Fruit fly (Drosophila melanogaster) whole organism, embryonic: ENCODE results near the gene CG2267.

Source experiments
- Asciz ChIP-seq: fragments of 200-800 bp; sonication (Bioruptor generic); optimal IDR thresholded peaks from 2 replicates; lab custom pipeline; 2017; ENCODE audit warnings: missing biosample characterization, mild to moderate bottlenecking, missing genetic modification characterization, missing genetic modification reagents
- Atf6 ChIP-seq: fragments of 200-800 bp; sonication (Bioruptor generic); IDR thresholded peaks from 2 replicates; pipeline ENCODE4 v1.3.6; 2022; ENCODE audit warnings: missing biosample characterization, missing genetic modification characterization
- CG10267 ChIP-seq: fragments of 200-800 bp; sonication (Bioruptor generic); optimal IDR thresholded peaks from 2 replicates; lab custom pipeline; 2018; ENCODE audit warnings: missing biosample characterization, mild to moderate bottlenecking, missing genetic modification characterization, moderate library complexity
- CG10543 ChIP-seq: fragments of 200-800 bp; sonication (Bioruptor generic); optimal IDR thresholded peaks from 3 replicates; lab custom pipeline; 2017; ENCODE audit warnings: missing biosample characterization, mild to moderate bottlenecking, missing genetic modification characterization, moderate library complexity
- CG11504 ChIP-seq: fragments of 200-800 bp; sonication (Bioruptor generic); optimal IDR thresholded peaks from 3 replicates; lab custom pipeline; 2019; ENCODE audit warnings: missing biosample characterization, mild to moderate bottlenecking, missing genetic modification characterization, moderate library complexity
- CG12299 ChIP-seq: fragments of 200-800 bp; sonication (Bioruptor generic); optimal IDR thresholded peaks from 2 replicates; lab custom pipeline; 2018; ENCODE audit warnings: missing biosample characterization, mild to moderate bottlenecking, missing genetic modification characterization
- CG13287 ChIP-seq: fragments of 200-800 bp; sonication (Bioruptor generic); IDR thresholded peaks from 2 replicates; pipeline ENCODE4 v1.3.6; 2022; ENCODE audit warnings: missing biosample characterization, missing genetic modification characterization; ENCODE audit not compliant: partially characterized antibody
- CG13894 ChIP-seq: fragments of 200-800 bp; sonication (Bioruptor generic); optimal IDR thresholded peaks from 3 replicates; lab custom pipeline; 2018; ENCODE audit warnings: missing biosample characterization, mild to moderate bottlenecking, missing genetic modification characterization, moderate library complexity
- CG15479 ChIP-seq: fragments of 200-800 bp; sonication (Bioruptor generic); optimal IDR thresholded peaks from 3 replicates; lab custom pipeline; 2019; ENCODE audit warnings: missing biosample characterization, mild to moderate bottlenecking, missing genetic modification characterization, moderate library complexity
- CG1792 ChIP-seq: fragments of 200-800 bp; sonication (Bioruptor generic); optimal IDR thresholded peaks from 2 replicates; lab custom pipeline; 2016; ENCODE audit warnings: missing biosample characterization, missing genetic modification characterization
- CG2875 ChIP-seq: fragments of 200-800 bp; sonication (Bioruptor generic); optimal IDR thresholded peaks from 2 replicates; lab custom pipeline; 2017; ENCODE audit warnings: missing biosample characterization, mild to moderate bottlenecking, missing genetic modification characterization, missing genetic modification reagents
- CG33213 ChIP-seq: fragments of 200-800 bp; sonication (Bioruptor generic); optimal IDR thresholded peaks from 3 replicates; lab custom pipeline; 2016; ENCODE audit warnings: missing biosample characterization, missing genetic modification characterization
- CG34224 ChIP-seq: fragments of 200-800 bp; sonication (Bioruptor generic); IDR thresholded peaks from 3 replicates; pipeline ENCODE4 v1.3.6; 2022; ENCODE audit warnings: missing biosample characterization, missing genetic modification characterization; ENCODE audit not compliant: partially characterized antibody
- CG34376 ChIP-seq: fragments of 200-800 bp; sonication (Bioruptor generic); optimal IDR thresholded peaks from 2 replicates; lab custom pipeline; 2018; ENCODE audit warnings: missing biosample characterization, mild to moderate bottlenecking, missing genetic modification characterization
- CG4328 ChIP-seq: fragments of 200-800 bp; sonication (Bioruptor generic); optimal IDR thresholded peaks from 3 replicates; lab custom pipeline; 2017; ENCODE audit warnings: missing biosample characterization, missing genetic modification reagents, missing genetic modification characterization
- CG4617 ChIP-seq: fragments of 200-800 bp; sonication (Bioruptor generic); optimal IDR thresholded peaks from 3 replicates; lab custom pipeline; 2016; ENCODE audit warnings: missing biosample characterization, missing genetic modification characterization, borderline replicate concordance
- CG6175 ChIP-seq: fragments of 200-800 bp; sonication (Bioruptor generic); IDR thresholded peaks from 3 replicates; pipeline ENCODE4 v1.3.6; 2022; ENCODE audit warnings: missing biosample characterization, missing genetic modification characterization
- CG6765 ChIP-seq: fragments of 200-800 bp; sonication (Bioruptor generic); optimal IDR thresholded peaks from 3 replicates; lab custom pipeline; 2017; ENCODE audit warnings: missing biosample characterization, mild to moderate bottlenecking, missing genetic modification characterization
- CG6854 ChIP-seq: fragments of 200-800 bp; sonication (Bioruptor generic); optimal IDR thresholded peaks from 3 replicates; lab custom pipeline; 2017; ENCODE audit warnings: missing biosample characterization, mild to moderate bottlenecking, missing genetic modification characterization
- CTCF ChIP-seq: fragments of 200-800 bp; sonication (Bioruptor generic); optimal IDR thresholded peaks from 2 replicates; lab custom pipeline; 2017; ENCODE audit warnings: missing biosample characterization, mild to moderate bottlenecking, missing genetic modification characterization, moderate library complexity
- D ChIP-seq, 2 experiments: fragments of 200-800 bp in 1 of 2; fragments of >200 bp in 1 of 2; sonication (Bioruptor generic) in 1 of 2; optimal IDR thresholded peaks; 2 replicates in 1 of 2; 3 replicates in 1 of 2; lab custom pipeline; 2017; ENCODE audit warnings: mild to moderate bottlenecking in 1 of 2, missing biosample characterization in 1 of 2, missing genetic modification characterization in 1 of 2, missing genetic modification reagents in 1 of 2
- Dp ChIP-seq: fragments of 200-800 bp; sonication (Bioruptor generic); optimal IDR thresholded peaks from 2 replicates; lab custom pipeline; 2018; ENCODE audit warnings: missing biosample characterization, mild to moderate bottlenecking, missing genetic modification characterization, moderate library complexity
- Elba2 ChIP-seq: fragments of 200-800 bp; sonication (Bioruptor generic); optimal IDR thresholded peaks from 3 replicates; lab custom pipeline; 2016; ENCODE audit warnings: missing biosample characterization, missing genetic modification characterization
- Ets65A ChIP-seq: fragments of 200-800 bp; sonication (Bioruptor generic); peaks from one replicate; lab custom pipeline; 2016; ENCODE audit warnings: missing biosample characterization, missing genetic modification characterization
- Hr39 ChIP-seq: fragments of >200 bp; optimal IDR thresholded peaks from 2 replicates; lab custom pipeline; 2017
- NC2α ChIP-seq: fragments of 200-800 bp; sonication (Bioruptor generic); optimal IDR thresholded peaks from 2 replicates; lab custom pipeline; 2016; ENCODE audit warnings: missing biosample characterization, missing genetic modification characterization
- NFAT ChIP-seq: fragments of 200-800 bp; sonication (Bioruptor generic); IDR thresholded peaks from 2 replicates; pipeline ENCODE4 v1.3.6; 2022; ENCODE audit warnings: missing biosample characterization, missing genetic modification characterization
- Nf-YB ChIP-seq: fragments of 200-800 bp; sonication (Bioruptor generic); optimal IDR thresholded peaks from 3 replicates; lab custom pipeline; 2019; ENCODE audit warnings: missing biosample characterization, mild to moderate bottlenecking, missing genetic modification characterization, moderate library complexity
- Oli ChIP-seq: fragments of 200-800 bp; sonication (Bioruptor generic); optimal IDR thresholded peaks from 2 replicates; lab custom pipeline; 2018; ENCODE audit warnings: missing biosample characterization, mild to moderate bottlenecking, missing genetic modification characterization, moderate library complexity
- Rx ChIP-seq: fragments of 200-800 bp; sonication (Bioruptor generic); IDR thresholded peaks from 2 replicates; pipeline ENCODE4 v1.3.6; 2022; ENCODE audit warnings: missing biosample characterization, missing genetic modification characterization
- Scr ChIP-seq: fragments of 200-800 bp; sonication (Bioruptor generic); IDR thresholded peaks from 2 replicates; pipeline ENCODE4 v1.3.6; 2022; ENCODE audit warnings: missing biosample characterization, missing genetic modification characterization; ENCODE audit not compliant: partially characterized antibody
- Side ChIP-seq: fragments of 200-800 bp; sonication (Bioruptor generic); optimal IDR thresholded peaks from 2 replicates; lab custom pipeline; 2016; ENCODE audit warnings: missing biosample characterization, missing genetic modification characterization
- Spps ChIP-seq: fragments of 200-800 bp; sonication (Bioruptor generic); optimal IDR thresholded peaks from 2 replicates; lab custom pipeline; 2018; ENCODE audit warnings: missing biosample characterization, mild to moderate bottlenecking, missing genetic modification characterization
- Taf1 ChIP-seq: fragments of 200-800 bp; sonication (Bioruptor generic); IDR thresholded peaks from 2 replicates; pipeline ENCODE4 v1.3.6; 2022; ENCODE audit warnings: missing biosample characterization, missing genetic modification characterization
- YL-1 ChIP-seq: fragments of 200-800 bp; sonication (Bioruptor generic); optimal IDR thresholded peaks from 3 replicates; lab custom pipeline; 2017; ENCODE audit warnings: missing biosample characterization, mild to moderate bottlenecking, missing genetic modification characterization
- amos ChIP-seq: fragments of 200-800 bp; sonication (Bioruptor generic); IDR thresholded peaks from 2 replicates; pipeline ENCODE4 v1.3.6; 2022; ENCODE audit warnings: missing biosample characterization, missing genetic modification characterization; ENCODE audit not compliant: partially characterized antibody
- ara ChIP-seq: fragments of 200-800 bp; sonication (Bioruptor generic); IDR thresholded peaks from 2 replicates; pipeline ENCODE4 v1.3.6; 2022; ENCODE audit warnings: missing biosample characterization, missing genetic modification characterization
- btn ChIP-seq: fragments of 200-800 bp; sonication (Bioruptor generic); optimal IDR thresholded peaks from 2 replicates; lab custom pipeline; 2016; ENCODE audit warnings: missing biosample characterization, missing genetic modification characterization
- cato ChIP-seq: fragments of 200-800 bp; sonication (Bioruptor generic); optimal IDR thresholded peaks from 2 replicates; lab custom pipeline; 2016; ENCODE audit warnings: missing biosample characterization, missing genetic modification characterization, borderline replicate concordance
- disco-r ChIP-seq: fragments of 200-800 bp; sonication (Bioruptor generic); optimal IDR thresholded peaks from 2 replicates; lab custom pipeline; 2016; ENCODE audit warnings: missing biosample characterization, missing genetic modification characterization
- dm ChIP-seq: fragments of 200-800 bp; sonication (Bioruptor generic); optimal IDR thresholded peaks from 3 replicates; lab custom pipeline; 2016; ENCODE audit warnings: missing biosample characterization, missing genetic modification characterization
- gem ChIP-seq: fragments of 200-800 bp; sonication (Bioruptor generic); optimal IDR thresholded peaks from 2 replicates; lab custom pipeline; 2019; ENCODE audit warnings: missing biosample characterization, mild to moderate bottlenecking, missing genetic modification characterization, moderate library complexity
- mam ChIP-seq: fragments of 200-800 bp; sonication (Bioruptor generic); optimal IDR thresholded peaks from 3 replicates; lab custom pipeline; 2016; ENCODE audit warnings: missing biosample characterization, missing genetic modification characterization
- org-1 ChIP-seq: fragments of 200-800 bp; sonication (Bioruptor generic); optimal IDR thresholded peaks from 2 replicates; lab custom pipeline; 2017; ENCODE audit warnings: missing biosample characterization, missing genetic modification characterization
- pzg ChIP-seq: fragments of 200-800 bp; sonication (Bioruptor generic); optimal IDR thresholded peaks from 3 replicates; lab custom pipeline; 2018; ENCODE audit warnings: missing biosample characterization, mild to moderate bottlenecking, missing genetic modification characterization, moderate library complexity
- so ChIP-seq: fragments of 200-800 bp; sonication (Bioruptor generic); IDR thresholded peaks from 3 replicates; pipeline ENCODE4 v1.3.6; 2022; ENCODE audit warnings: missing biosample characterization, missing genetic modification characterization
- sqz ChIP-seq: fragments of 200-800 bp; sonication (Bioruptor generic); optimal IDR thresholded peaks from 3 replicates; lab custom pipeline; 2018; ENCODE audit warnings: missing biosample characterization, mild to moderate bottlenecking, missing genetic modification characterization
- vfl ChIP-seq: fragments of 200-800 bp; sonication (Bioruptor generic); optimal IDR thresholded peaks from 2 replicates; lab custom pipeline; 2016; ENCODE audit warnings: missing biosample characterization, missing genetic modification characterization

The CG2267 gene

DNA sequence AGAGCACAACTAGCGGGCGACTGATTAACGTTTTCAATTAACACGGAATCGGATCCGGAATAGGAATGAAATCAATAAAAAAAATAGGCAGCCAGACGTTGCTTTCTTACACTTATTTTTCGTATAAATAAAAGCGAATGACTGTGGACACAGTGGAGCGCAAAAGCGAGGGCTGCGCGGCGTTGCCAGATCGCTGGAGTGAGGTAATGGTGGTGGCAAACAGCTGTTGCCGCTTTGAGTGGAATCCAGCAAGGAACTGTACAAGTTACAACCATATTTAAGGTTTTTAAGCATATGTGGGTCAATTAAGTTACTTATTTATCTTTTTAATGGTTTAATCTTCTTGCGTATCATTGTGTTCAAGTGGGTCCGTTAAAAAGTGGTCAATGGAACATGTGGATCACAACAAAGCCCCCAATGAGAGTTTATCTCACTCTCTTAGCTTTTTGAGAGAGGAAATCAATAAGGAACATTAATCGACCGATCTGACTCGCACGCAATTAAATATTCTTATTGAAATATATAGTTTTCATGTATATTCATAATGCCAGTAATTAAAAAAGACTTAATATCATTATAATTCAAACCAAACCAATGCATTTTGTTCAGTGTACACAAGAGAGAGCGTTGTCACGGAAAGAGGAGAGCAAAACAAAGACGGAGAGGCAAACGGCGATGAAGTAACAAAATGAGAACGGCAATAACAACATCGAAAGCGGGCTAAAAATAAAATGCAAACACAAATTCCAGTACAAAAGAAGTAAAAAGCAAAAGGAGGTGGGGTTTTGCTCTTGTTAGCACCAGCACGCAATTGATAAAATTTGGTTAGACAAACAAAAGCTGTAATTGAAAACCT lies 28.4 kb downstream of the CG2267 start (continued):
- TF ChIP-seq Spps (peak; percentile 88), Side (peak; percentile 89), Scr (GFP tag; lab: Robert Waterston, UW) (0 out of 2 replicates have a peak, but pooled peaks have one; percentile 29), D (optimal IDR thresholded peaks at IDR 0.05; lab: Kevin White, UChicago) (no peak), D (GFP tag; optimal IDR thresholded peaks at IDR 0.05; lab: Kevin White, UChicago) (peak; percentile 88), CG15479 (GFP tag; lab: Kevin White, UChicago) (no peak), sqz (GFP tag; lab: Kevin White, UChicago) (peak; percentile 44), YL-1 (GFP tag; lab: Kevin White, UChicago) (peak; percentile 20), ara (GFP tag; lab: Robert Waterston, UW) (peak; percentile 93), CG33213 (GFP tag; lab: Kevin White, UChicago) (peak; percentile 77), CG2875 (peak; percentile 85), Asciz (GFP tag; lab: Kevin White, UChicago) (peak; percentile 86), CG13894 (tag; lab: Kevin White, UChicago) (peak; percentile 78), pzg (GFP tag; lab: Kevin White, UChicago) (peak; percentile 2), Ets65A (peak; percentile 94), CG11504 (tag; lab: Kevin White, UChicago) (peak; percentile 90), CG6854 (GFP tag; lab: Kevin White, UChicago) (peak; percentile 90), gem (peak; percentile 96), Dp (GFP tag; lab: Kevin White, UChicago) (no peak), so (GFP tag; lab: Robert Waterston, UW) (peak; percentile 96), CG34224 (GFP tag; lab: Robert Waterston, UW) (no peak; the same call in 2 of the 3 replicates), CG6765 (GFP tag; lab: Kevin White, UChicago) (peak; percentile 89), CG6175 (GFP tag; lab: Robert Waterston, UW) (peak; percentile 86), Rx (GFP tag; lab: Robert Waterston, UW) (peak; percentile 86), CG34376 (GFP tag; lab: Kevin White, UChicago) (peak; percentile 55), Atf6 (peak; percentile 94), org-1 (GFP tag; lab: Kevin White, UChicago) (peak; percentile 88), Nf-YB (GFP tag; lab: Kevin White, UChicago) (peak; percentile 78), vfl (GFP tag; lab: Kevin White, UChicago) (peak; percentile 78), btn (peak; percentile 58), disco-r (GFP tag; lab: Kevin White, UChicago) (peak; percentile 76), Oli (peak; percentile 91), CG4328 (peak; percentile 81), CG4617 (GFP tag; lab: Kevin White, UChicago) (peak; percentile 59), NC2α (GFP tag; lab: Kevin White, UChicago) (peak; percentile 62), mam (GFP tag; lab: Kevin White, UChicago) (peak; percentile 87), CG13287 (peak; percentile 38), CG12299 (tag; lab: Kevin White, UChicago) (peak; percentile 88), CG1792 (GFP tag; lab: Kevin White, UChicago) (peak; percentile 82), Taf1 (GFP tag; lab: Robert Waterston, UW) (peak; percentile 80), CG10543 (GFP tag; lab: Kevin White, UChicago) (peak; percentile 70), amos (peak; percentile 38; the same call in 1 of the 2 replicates), CG10267 (peak; percentile 88), CTCF (GFP tag; lab: Kevin White, UChicago) (peak; percentile 27), Hr39 (lab: Kevin White, UChicago) (no peak), Elba2 (no peak), dm (peak; percentile 76), cato (peak; percentile 86), NFAT (GFP tag; lab: Robert Waterston, UW) (peak; percentile 95)
